Worm (Caenorhabditis elegans): ENCODE results near the gene F47B8.4.

DNA sequence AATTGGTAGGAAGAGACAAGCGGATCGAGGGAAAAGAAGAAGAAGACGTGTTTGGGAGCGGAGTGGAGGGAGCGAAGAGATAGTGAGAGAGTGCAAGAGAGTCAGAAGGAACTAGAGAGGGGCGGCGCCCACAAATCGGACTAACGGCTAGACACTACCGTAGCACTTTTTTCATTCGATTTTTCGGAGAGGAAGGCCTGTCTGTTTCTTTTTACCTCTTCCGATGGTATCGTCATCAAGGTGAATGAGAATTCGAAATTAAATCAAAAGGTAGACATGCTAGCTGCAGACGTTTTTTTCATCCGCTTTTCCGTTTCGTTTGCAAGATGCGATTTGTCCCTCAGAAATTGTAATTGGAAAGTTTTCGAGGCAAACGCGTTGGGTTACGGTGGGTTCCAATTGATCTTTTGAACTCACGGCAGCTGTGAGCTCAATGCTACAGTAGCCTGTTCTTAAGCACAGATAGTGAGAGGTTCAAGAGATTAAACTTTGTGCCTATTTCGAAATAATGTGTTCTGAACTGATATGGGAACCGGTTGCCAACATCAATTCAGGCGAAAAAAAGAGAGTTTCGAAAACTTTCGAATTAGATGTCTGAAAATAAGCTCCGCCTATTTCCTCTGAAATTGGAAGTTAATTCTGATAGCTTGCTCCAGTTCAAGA, 40.2 kb upstream of the F47B8.4 start:
- no peak for TF ChIP-seq ama-1 (optimal IDR thresholded peaks at IDR 0.05)
- TF ChIP-seq scrt-1 (GFP tag; IDR thresholded peaks at IDR 0.05): no peak
- no peak for TF ChIP-seq B0310.2 (tag; optimal IDR thresholded peaks at IDR 0.05)
- TF ChIP-seq pes-1 (GFP tag; IDR thresholded peaks at IDR 0.05): no peak
- TF ChIP-seq hmbx-1 (tag; optimal IDR thresholded peaks at IDR 0.05): no peak
